Fruit fly (Drosophila melanogaster) whole organism, wandering third instar larva: ENCODE results near the gene Mal-B2.

Experiments used
- Abd-B ChIP-seq: fragments of >200 bp; optimal IDR thresholded peaks from 2 replicates; lab custom pipeline; 2017; ENCODE audit warnings: missing biosample characterization, missing genetic modification characterization
- CG32264 ChIP-seq: fragments of 200-800 bp; sonication (Bioruptor generic); optimal IDR thresholded peaks from 2 replicates; lab custom pipeline; 2016; ENCODE audit warnings: missing biosample characterization, missing genetic modification characterization
- CG9705 ChIP-seq: fragments of 200-800 bp; sonication (Bioruptor generic); optimal IDR thresholded peaks from 2 replicates; lab custom pipeline; 2018; ENCODE audit warnings: missing biosample characterization, mild to moderate bottlenecking, missing genetic modification characterization
- CrebA ChIP-seq: fragments of 200-800 bp; sonication (Bioruptor generic); optimal IDR thresholded peaks from 2 replicates; lab custom pipeline; 2016; ENCODE audit warnings: missing biosample characterization, mild to moderate bottlenecking, missing genetic modification characterization, borderline replicate concordance
- Dfd ChIP-seq: fragments of >200 bp; optimal IDR thresholded peaks from 2 replicates; lab custom pipeline; 2017; ENCODE audit warnings: missing biosample characterization, missing genetic modification characterization
- Dif ChIP-seq: fragments of 200-275, 200-300 bp; sonication (Bioruptor generic); optimal IDR thresholded peaks from 2 replicates; lab custom pipeline; 2018; ENCODE audit warnings: missing biosample characterization, missing genetic modification characterization; ENCODE audit not compliant: partially characterized antibody
- GATAd ChIP-seq: sonication (Bioruptor generic); optimal IDR thresholded peaks from 2 replicates; lab custom pipeline; 2016; ENCODE audit warnings: missing biosample characterization, missing genetic modification characterization
- HLH106 ChIP-seq: fragments of 200-800 bp; optimal IDR thresholded peaks from 3 replicates; lab custom pipeline; 2019; ENCODE audit warnings: missing biosample characterization, mild to moderate bottlenecking, missing genetic modification characterization, moderate library complexity
- Hnf4 ChIP-seq: fragments of 200-800 bp; sonication (Bioruptor generic); optimal IDR thresholded peaks from 2 replicates; lab custom pipeline; 2016; ENCODE audit warnings: missing biosample characterization, mild to moderate bottlenecking, missing genetic modification characterization
- Hr78 ChIP-seq: fragments of >200 bp; optimal IDR thresholded peaks from 2 replicates; lab custom pipeline; 2017; ENCODE audit warnings: missing biosample characterization, missing genetic modification characterization
- Hr83 ChIP-seq: fragments of 200-300 bp; sonication (Bioruptor generic); optimal IDR thresholded peaks from 2 replicates; lab custom pipeline; 2016; ENCODE audit warnings: missing biosample characterization, mild to moderate bottlenecking, missing genetic modification characterization, moderate library complexity; ENCODE audit not compliant: poor library complexity, severe bottlenecking
- Jra ChIP-seq: sonication (Bioruptor generic); optimal IDR thresholded peaks from 2 replicates; lab custom pipeline; 2016; ENCODE audit warnings: missing biosample characterization, missing genetic modification characterization
- Mio ChIP-seq: sonication (Bioruptor generic); optimal IDR thresholded peaks from 2 replicates; lab custom pipeline; 2016; ENCODE audit warnings: missing biosample characterization, missing genetic modification characterization
- Myc ChIP-seq: fragments of >200 bp; optimal IDR thresholded peaks from 2 replicates; lab custom pipeline; 2017
- N ChIP-seq: fragments of >200 bp; optimal IDR thresholded peaks from 2 replicates; lab custom pipeline; 2018; ENCODE audit warnings: missing biosample characterization, missing external identifiers, missing genetic modification characterization
- OdsH ChIP-seq: fragments of 200-800 bp; sonication (Bioruptor generic); optimal IDR thresholded peaks from 2 replicates; lab custom pipeline; 2016; ENCODE audit warnings: missing biosample characterization, mild to moderate bottlenecking, missing genetic modification characterization
- Rel ChIP-seq, 2 experiments: fragments of 200-800 bp; sonication (Bioruptor generic) in 1 of 2; optimal IDR thresholded peaks; 2 replicates in 1 of 2; 3 replicates in 1 of 2; lab custom pipeline; 2016 to 2019; ENCODE audit warnings: mild to moderate bottlenecking in 2 of 2, missing biosample characterization in 2 of 2, missing genetic modification characterization in 2 of 2, moderate library complexity in 1 of 2
- Sp1 ChIP-seq: fragments of 200-800 bp; sonication (Bioruptor generic); optimal IDR thresholded peaks from 3 replicates; lab custom pipeline; 2019; ENCODE audit warnings: missing biosample characterization, mild to moderate bottlenecking, missing genetic modification characterization, moderate library complexity
- Vsx2 ChIP-seq: fragments of 200-300, 225-300 bp; sonication (Bioruptor generic); optimal IDR thresholded peaks from 2 replicates; lab custom pipeline; 2018; ENCODE audit warnings: missing biosample characterization, missing genetic modification characterization; ENCODE audit not compliant: partially characterized antibody
- br ChIP-seq: fragments of 200-800 bp; sonication (Bioruptor generic); optimal IDR thresholded peaks from 2 replicates; lab custom pipeline; 2016; ENCODE audit warnings: missing biosample characterization, missing genetic modification characterization
- brk ChIP-seq: fragments of 200-800 bp; sonication (Bioruptor generic); optimal IDR thresholded peaks from 2 replicates; lab custom pipeline; 2016; ENCODE audit warnings: missing biosample characterization, mild to moderate bottlenecking, missing genetic modification characterization
- dl ChIP-seq, 2 experiments: fragments of 175-275, 200-275 bp in 1 of 2; fragments of 200-275 bp in 1 of 2; sonication (Bioruptor generic); optimal IDR thresholded peaks; lab custom pipeline; 2018; ENCODE audit warnings: mild to moderate bottlenecking in 2 of 2, missing biosample characterization in 2 of 2, missing genetic modification characterization in 2 of 2, moderate library complexity in 2 of 2; ENCODE audit not compliant: partially characterized antibody in 2 of 2, insufficient read depth in 1 of 2
- dmrt93B ChIP-seq: fragments of 200-800 bp; sonication (Bioruptor generic); optimal IDR thresholded peaks from 2 replicates; lab custom pipeline; 2018; ENCODE audit warnings: missing biosample characterization, mild to moderate bottlenecking, missing genetic modification characterization
- dsf ChIP-seq: sonication (Bioruptor generic); optimal IDR thresholded peaks from 2 replicates; lab custom pipeline; 2016; ENCODE audit warnings: missing biosample characterization, missing genetic modification characterization, borderline replicate concordance
- ey ChIP-seq: fragments of 200-800 bp; sonication (Bioruptor generic); optimal IDR thresholded peaks from 2 replicates; lab custom pipeline; 2016; ENCODE audit warnings: missing biosample characterization, missing genetic modification characterization
- foxo ChIP-seq, 2 experiments: fragments of 200-800 bp; sonication (Bioruptor generic); optimal IDR thresholded peaks; 2 replicates in 1 of 2; 3 replicates in 1 of 2; lab custom pipeline; 2016 to 2017; ENCODE audit warnings: missing biosample characterization in 2 of 2, missing genetic modification characterization in 2 of 2
- fru ChIP-seq: fragments of 200-800 bp; sonication (Bioruptor generic); optimal IDR thresholded peaks from 3 replicates; lab custom pipeline; 2016; ENCODE audit warnings: missing biosample characterization, mild to moderate bottlenecking, missing genetic modification characterization
- h ChIP-seq: fragments of 200-800 bp; sonication (Bioruptor generic); optimal IDR thresholded peaks from 3 replicates; lab custom pipeline; 2016; ENCODE audit warnings: missing biosample characterization, mild to moderate bottlenecking, missing genetic modification characterization
- jim ChIP-seq: fragments of 175-275, 200-325 bp; sonication (Bioruptor generic); optimal IDR thresholded peaks from 2 replicates; lab custom pipeline; 2016; ENCODE audit warnings: missing biosample characterization, mild to moderate bottlenecking, missing genetic modification characterization
- lola ChIP-seq: fragments of >200 bp; optimal IDR thresholded peaks from 2 replicates; lab custom pipeline; 2017; ENCODE audit warnings: missing biosample characterization, missing genetic modification characterization
- pan ChIP-seq: fragments of >200 bp; optimal IDR thresholded peaks from 2 replicates; lab custom pipeline; 2017
- psq ChIP-seq: fragments of 200-800 bp; sonication (Bioruptor generic); optimal IDR thresholded peaks from 3 replicates; lab custom pipeline; 2017; ENCODE audit warnings: missing biosample characterization, mild to moderate bottlenecking, missing genetic modification characterization, moderate library complexity
- rgr ChIP-seq: fragments of 200-800 bp; sonication (Bioruptor generic); optimal IDR thresholded peaks from 3 replicates; lab custom pipeline; 2016; ENCODE audit warnings: missing biosample characterization, mild to moderate bottlenecking, missing genetic modification characterization
- sage ChIP-seq: fragments of 200-800 bp; sonication (Bioruptor generic); optimal IDR thresholded peaks from 2 replicates; lab custom pipeline; 2016; ENCODE audit warnings: missing biosample characterization, mild to moderate bottlenecking, missing genetic modification characterization
- sv ChIP-seq: fragments of 200-800 bp; sonication (Bioruptor generic); optimal IDR thresholded peaks from 3 replicates; lab custom pipeline; 2016; ENCODE audit warnings: missing biosample characterization, missing genetic modification characterization
- tai ChIP-seq: sonication (Bioruptor generic); optimal IDR thresholded peaks from 2 replicates; lab custom pipeline; 2016; ENCODE audit warnings: missing biosample characterization, missing genetic modification characterization
- usp ChIP-seq: fragments of >200 bp; optimal IDR thresholded peaks from 2 replicates; lab custom pipeline; 2017; ENCODE audit warnings: missing biosample characterization, missing genetic modification characterization
- woc ChIP-seq: sonication (Bioruptor generic); optimal IDR thresholded peaks from 2 replicates; lab custom pipeline; 2016; ENCODE audit warnings: missing biosample characterization, mild to moderate bottlenecking, missing genetic modification characterization

Mal-B2 gene

DNA sequence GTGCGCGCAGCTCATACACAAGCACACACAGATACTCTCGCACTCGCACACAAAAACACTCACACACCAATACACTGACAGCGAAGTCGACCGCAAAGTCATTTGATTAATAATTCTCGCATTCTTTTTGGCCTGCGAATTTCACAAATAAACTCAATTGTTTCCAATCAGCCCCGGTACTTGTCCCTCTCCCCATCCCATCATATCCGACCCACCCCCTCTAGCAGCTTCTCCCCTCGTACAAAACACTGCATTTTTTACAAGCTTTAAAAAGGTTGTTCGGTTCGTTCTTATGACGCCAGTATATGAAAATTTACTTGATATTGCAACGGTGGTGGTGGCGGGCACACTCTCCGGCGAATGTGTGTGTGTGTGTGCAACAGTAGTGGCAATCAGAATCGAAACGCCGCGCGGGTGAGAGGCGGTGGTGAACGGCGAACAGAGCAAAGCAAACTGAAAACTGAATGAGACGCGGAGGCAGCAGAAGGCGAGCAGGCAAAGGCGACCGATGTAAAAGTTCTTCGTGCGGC lies 42.0 kb upstream of the Mal-B2 start (continued):
- peak; percentile 20 to 51 for TF ChIP-seq foxo (GFP tag; optimal IDR thresholded peaks at IDR 0.05; lab: Kevin White, UChicago)
- TF ChIP-seq br, result peak; percentile 63
- TF ChIP-seq rgr (GFP tag; lab: Kevin White, UChicago), result peak; percentile 19

DNA sequence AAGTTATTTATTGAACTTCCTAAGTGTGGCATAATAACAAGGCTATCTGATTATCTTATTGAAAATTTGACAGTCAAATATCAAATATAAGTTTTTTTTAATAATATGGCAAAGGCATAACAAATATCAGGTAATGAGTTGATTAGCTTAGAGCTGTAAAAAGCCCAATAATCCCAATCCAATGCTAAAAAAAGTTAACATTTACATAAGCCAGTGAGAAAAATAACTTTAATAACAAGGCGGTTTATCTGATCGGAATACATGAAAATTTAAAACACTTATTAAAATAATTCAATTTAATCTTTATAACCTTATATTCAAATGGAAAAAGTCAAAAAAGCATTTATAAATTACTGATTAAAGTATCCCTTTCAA lies 41.4 kb upstream of the Mal-B2 start:
- TF ChIP-seq dmrt93B (GFP tag; lab: Kevin White, UChicago) (no peak), lola (no peak), usp (GFP tag; lab: Kevin White, UChicago) (no peak), Myc (lab: Kevin White, UChicago) (peak; percentile 100), Sp1 (no peak)
- TF ChIP-seq, all 38 proteins: peak for 1

DNA sequence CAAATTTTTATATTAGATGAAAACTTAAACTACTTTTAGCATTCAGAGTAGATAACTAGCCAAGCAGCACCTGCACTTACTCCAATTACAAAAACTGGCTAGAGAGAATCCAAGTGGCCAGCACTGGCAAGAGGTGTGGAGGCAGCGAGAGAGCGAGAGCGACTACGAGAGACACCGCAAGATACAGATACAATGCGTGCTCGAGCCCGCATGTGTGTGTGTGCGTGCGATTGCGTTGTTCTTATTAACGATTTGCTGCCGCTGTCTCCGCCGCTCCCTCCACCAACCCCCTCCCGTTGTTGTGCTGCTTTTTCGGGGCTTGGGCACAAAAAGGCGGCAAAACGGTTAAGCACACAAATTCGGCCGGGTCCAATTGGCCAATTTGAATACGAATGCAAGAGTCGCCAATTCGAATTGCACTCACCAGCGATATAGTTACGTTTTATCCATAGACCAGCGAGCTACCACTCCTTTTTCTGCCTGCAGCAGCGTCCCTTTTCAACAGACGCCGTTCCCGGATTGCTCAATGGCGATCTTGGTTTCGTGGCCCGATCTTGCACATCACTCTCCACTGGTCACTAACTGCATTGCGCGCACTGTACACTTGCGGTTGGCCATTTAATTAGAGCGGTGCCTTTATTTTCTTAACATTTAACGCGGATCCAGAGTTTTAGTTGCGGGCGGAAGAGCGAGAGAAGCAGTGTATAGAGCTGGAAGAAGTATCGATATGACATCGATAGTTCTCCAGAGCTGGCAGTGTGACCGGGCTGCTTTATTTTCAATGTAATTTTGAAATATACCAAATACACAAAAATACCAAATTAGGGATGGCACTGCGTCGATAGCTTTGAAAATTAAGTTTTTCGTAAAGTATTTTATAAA lies 40.8 kb upstream of the Mal-B2 start, which contains the start of gene crol:
TSS of gene crol (minus strand) at position 737 of the 882 bp plus-strand sequence.
- TF ChIP-seq Jra (GFP tag; lab: Kevin White, UChicago), result no peak
- no peak for TF ChIP-seq Mio
- no peak for TF ChIP-seq Abd-B (GFP tag; lab: Kevin White, UChicago)
- TF ChIP-seq jim (GFP tag; lab: Kevin White, UChicago), result peak; percentile 84
- TF ChIP-seq OdsH (GFP tag; lab: Kevin White, UChicago), result no peak
- no peak for TF ChIP-seq GATAd (GFP tag; lab: Kevin White, UChicago)
- TF ChIP-seq pan (lab: Kevin White, UChicago), result no peak
- TF ChIP-seq HLH106 (tag; lab: Kevin White, UChicago), result peak; percentile 8
- TF ChIP-seq fru (GFP tag; lab: Kevin White, UChicago), result no peak
- no peak for TF ChIP-seq Dfd (GFP tag; lab: Kevin White, UChicago)
- no peak for TF ChIP-seq brk (GFP tag; lab: Kevin White, UChicago)
- no peak for TF ChIP-seq CrebA (GFP tag; lab: Kevin White, UChicago)
- peak; percentile 76 for TF ChIP-seq woc (GFP tag; lab: Kevin White, UChicago)
- no peak for TF ChIP-seq CG32264 (GFP tag; lab: Kevin White, UChicago)
- no peak for TF ChIP-seq Hr78 (GFP tag; lab: Kevin White, UChicago)
- peak; percentile 3 for TF ChIP-seq br
- peak; percentile 85 for TF ChIP-seq Myc (lab: Kevin White, UChicago)
- peak; percentile 0 for TF ChIP-seq dsf (GFP tag; lab: Kevin White, UChicago)
- peak; percentile 19 for TF ChIP-seq CG9705 (GFP tag; lab: Kevin White, UChicago)
- TF ChIP-seq dl (GFP tag; optimal IDR thresholded peaks at IDR 0.05; lab: Kevin White, UChicago; ENCODE audit: insufficient read depth in 1 of 2, partially characterized antibody in 2 of 2), result peak; percentile 74 to 81
- peak; percentile 29 for TF ChIP-seq h (GFP tag; lab: Kevin White, UChicago)
- TF ChIP-seq dmrt93B (GFP tag; lab: Kevin White, UChicago), result no peak
- peak; percentile 38 for TF ChIP-seq Hr83 (GFP tag; lab: Kevin White, UChicago)
- peak; percentile 58 for TF ChIP-seq Vsx2 (GFP tag; lab: Kevin White, UChicago)
- no peak for TF ChIP-seq ey (GFP tag; lab: Kevin White, UChicago)
- no peak for TF ChIP-seq N
- no peak for TF ChIP-seq Sp1
- no peak for TF ChIP-seq lola
- TF ChIP-seq psq (GFP tag; lab: Kevin White, UChicago), result peak; percentile 78
- peak; percentile 79 for TF ChIP-seq Dif (GFP tag; lab: Kevin White, UChicago)
- no peak for TF ChIP-seq sv (GFP tag; lab: Kevin White, UChicago)
- TF ChIP-seq foxo (GFP tag; optimal IDR thresholded peaks at IDR 0.05; lab: Kevin White, UChicago), result no peak
- peak; percentile 33 for TF ChIP-seq Hnf4 (GFP tag; lab: Kevin White, UChicago)
- no peak for TF ChIP-seq sage
- no peak for TF ChIP-seq Rel (GFP tag; optimal IDR thresholded peaks at IDR 0.05; lab: Kevin White, UChicago)
- TF ChIP-seq Rel (tag; optimal IDR thresholded peaks at IDR 0.05; lab: Kevin White, UChicago), result peak; percentile 95
- no peak for TF ChIP-seq rgr (GFP tag; lab: Kevin White, UChicago)
- TF ChIP-seq usp (GFP tag; lab: Kevin White, UChicago), result no peak
- TF ChIP-seq tai, result no peak
